Worm (Caenorhabditis elegans): ENCODE data around the gene dsh-2.
A peak's percentile ranks its signal among the peaks of the same experiment; 100 is the strongest.

dsh-2 gene

DNA sequence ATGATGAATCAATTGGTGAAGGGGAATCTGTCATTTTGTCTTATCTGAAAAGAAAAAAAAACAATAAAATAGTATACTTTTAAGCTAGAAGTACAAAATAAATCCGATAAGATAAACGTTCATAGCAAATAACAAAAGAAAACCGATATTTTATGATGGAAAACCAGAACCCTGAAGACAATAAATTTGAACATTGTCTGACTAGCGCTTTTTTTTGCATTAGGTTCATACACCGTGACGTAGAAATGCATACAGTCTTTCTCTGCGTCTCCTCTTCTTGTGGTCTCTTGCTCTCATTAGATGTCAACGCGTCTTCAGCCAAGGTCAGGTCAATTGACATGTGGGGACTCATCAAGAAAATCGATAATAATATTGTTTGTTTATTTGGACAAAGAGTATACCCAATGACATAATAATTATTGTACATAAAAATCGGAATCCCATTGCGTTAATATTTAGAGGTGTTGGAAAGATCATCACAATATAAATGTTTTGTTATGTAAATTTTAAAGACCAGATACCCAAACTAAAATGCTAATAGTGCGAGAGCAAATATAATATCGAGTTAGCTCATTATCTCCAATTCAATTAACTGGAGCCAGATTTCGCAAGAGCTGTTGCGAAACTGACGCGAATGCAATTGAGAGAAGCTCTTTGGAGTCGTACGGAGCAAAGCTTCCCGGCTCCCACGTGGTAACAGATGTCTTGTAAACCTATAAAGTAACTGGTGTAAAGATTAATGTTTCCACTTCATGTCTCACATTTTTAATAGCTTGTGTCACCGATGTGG lies at the start of gene dsh-2:
dsh-2 (minus strand) TSS at position 51 of the 790 bp plus-strand sequence.
- TF ChIP-seq crh-2 (tag; optimal IDR thresholded peaks at IDR 0.05), result peak; percentile 76
- TF ChIP-seq egl-27 (tag; optimal IDR thresholded peaks at IDR 0.05), result no peak
- no peak for TF ChIP-seq nhr-12 (tag; optimal IDR thresholded peaks at IDR 0.05)
- no peak for TF ChIP-seq nhr-77 (tag; optimal IDR thresholded peaks at IDR 0.05)
- TF ChIP-seq sem-4 (tag; optimal IDR thresholded peaks at IDR 0.05), result no peak
- TF ChIP-seq nhr-23 (tag; optimal IDR thresholded peaks at IDR 0.05), result no peak
- TF ChIP-seq lsy-2 (tag; optimal IDR thresholded peaks at IDR 0.05), result peak in 1 of 2 experiments; percentile 71
- no peak for TF ChIP-seq alr-1 (tag; optimal IDR thresholded peaks at IDR 0.05)
- TF ChIP-seq ztf-11 (tag; optimal IDR thresholded peaks at IDR 0.05), result no peak
- TF ChIP-seq unc-39 (tag; optimal IDR thresholded peaks at IDR 0.05), result no peak
- TF ChIP-seq nhr-129 (tag; optimal IDR thresholded peaks at IDR 0.05), result peak; percentile 47
- peak; percentile 38 for TF ChIP-seq sma-9 (GFP tag; optimal IDR thresholded peaks at IDR 0.05)
- TF ChIP-seq sma-9 (tag; optimal IDR thresholded peaks at IDR 0.05), result no peak
- no peak for TF ChIP-seq ztf-1 (GFP tag; conservative IDR thresholded peaks at IDR 0.05)
- no peak for TF ChIP-seq mdl-1 (tag; optimal IDR thresholded peaks at IDR 0.05)
- TF ChIP-seq skn-1 (tag; optimal IDR thresholded peaks at IDR 0.05), result no peak
- no peak for TF ChIP-seq nhr-10 (tag; optimal IDR thresholded peaks at IDR 0.05)
- no peak for TF ChIP-seq zag-1 (tag; optimal IDR thresholded peaks at IDR 0.05)
- TF ChIP-seq C34F6.9 (tag; optimal IDR thresholded peaks at IDR 0.05), result peak; percentile 57
- no peak for TF ChIP-seq lin-11 (tag; optimal IDR thresholded peaks at IDR 0.05)
- peak; percentile 30 for TF ChIP-seq lin-13 (GFP tag; optimal IDR thresholded peaks at IDR 0.05)
- no peak for TF ChIP-seq ZK546.5 (tag; optimal IDR thresholded peaks at IDR 0.05)
- no peak for TF ChIP-seq nhr-11 (tag; optimal IDR thresholded peaks at IDR 0.05)
- TF ChIP-seq Y55F3AM.14 (GFP tag; optimal IDR thresholded peaks at IDR 0.05), result no peak
- no peak for TF ChIP-seq elt-1 (tag; optimal IDR thresholded peaks at IDR 0.05)
- TF ChIP-seq dmd-4 (tag; optimal IDR thresholded peaks at IDR 0.05), result no peak
- peak; percentile 49 for TF ChIP-seq unc-55 (GFP tag; optimal IDR thresholded peaks at IDR 0.05)
- peak; percentile 18 for TF ChIP-seq F13H6.1 (tag; optimal IDR thresholded peaks at IDR 0.05)
- no peak for TF ChIP-seq blmp-1 (tag; optimal IDR thresholded peaks at IDR 0.05; ENCODE audit: insufficient read depth)
- no peak for TF ChIP-seq lin-39 (tag; optimal IDR thresholded peaks at IDR 0.05)
- TF ChIP-seq ama-1 (optimal IDR thresholded peaks at IDR 0.05), result no peak
- no peak for TF ChIP-seq R02D3.7 (tag; optimal IDR thresholded peaks at IDR 0.05)
- no peak for TF ChIP-seq snpc-4 (tag; optimal IDR thresholded peaks at IDR 0.05)
- TF ChIP-seq nhr-6 (tag; optimal IDR thresholded peaks at IDR 0.05), result peak; percentile 46
- no peak for TF ChIP-seq ceh-82 (tag; optimal IDR thresholded peaks at IDR 0.05)
- TF ChIP-seq ceh-16 (tag; optimal IDR thresholded peaks at IDR 0.05), result peak; percentile 41
- peak; percentile 43 for TF ChIP-seq sma-3 (GFP tag; optimal IDR thresholded peaks at IDR 0.05)
- TF ChIP-seq elt-3 (tag; optimal IDR thresholded peaks at IDR 0.05), result no peak
- TF ChIP-seq nhr-237 (tag; optimal IDR thresholded peaks at IDR 0.05), result no peak
- no peak for TF ChIP-seq mbf-1 (tag; optimal IDR thresholded peaks at IDR 0.05)
- TF ChIP-seq ztf-4 (tag; optimal IDR thresholded peaks at IDR 0.05), result no peak
- TF ChIP-seq nhr-25 (tag; optimal IDR thresholded peaks at IDR 0.05), result peak; percentile 85
- no peak for TF ChIP-seq mab-5 (tag; optimal IDR thresholded peaks at IDR 0.05)
- TF ChIP-seq unc-62 (GFP tag; optimal IDR thresholded peaks at IDR 0.05), result no peak
- no peak for TF ChIP-seq aly-2 (tag; optimal IDR thresholded peaks at IDR 0.05)
- TF ChIP-seq gmeb-1 (tag; optimal IDR thresholded peaks at IDR 0.05), result peak; percentile 81
- peak; percentile 44 for TF ChIP-seq nhr-21 (tag; optimal IDR thresholded peaks at IDR 0.05)
- no peak for TF ChIP-seq peb-1 (tag; optimal IDR thresholded peaks at IDR 0.05)
- peak; percentile 42 for TF ChIP-seq fos-1 (tag; optimal IDR thresholded peaks at IDR 0.05)
